Worm (Caenorhabditis elegans) whole organism, early embryonic: ENCODE results near the gene F11D5.6.

Experiments used
- F13C5.2 ChIP-seq: sonication (generic microtip); optimal IDR thresholded peaks from 2 replicates; lab custom pipeline; 2017; ENCODE audit warnings: mild to moderate bottlenecking, missing genetic modification characterization, inconsistent platforms, missing compliant biosample characterization
- ama-1 ChIP-seq: fragments of 150-350 bp; optimal IDR thresholded peaks from 2 replicates; lab custom pipeline; 2014
- flt-1 ChIP-seq: fragments of 200-800 bp; sonication (Bioruptor generic); IDR thresholded peaks from 2 replicates; pipeline ENCODE4 v1.3.6; 2022; ENCODE audit warnings: missing genetic modification characterization, missing compliant biosample characterization
- hmbx-1 ChIP-seq: sonication (generic microtip); optimal IDR thresholded peaks from 2 replicates; lab custom pipeline; 2016; ENCODE audit warnings: mild to moderate bottlenecking, missing genetic modification characterization, missing compliant biosample characterization
- hnd-1 ChIP-seq: sonication (generic microtip); optimal IDR thresholded peaks from 2 replicates; lab custom pipeline; 2016; ENCODE audit warnings: missing genetic modification characterization, missing compliant biosample characterization
- pes-1 ChIP-seq: fragments of 200-800 bp; sonication (Bioruptor generic); IDR thresholded peaks from 2 replicates; pipeline ENCODE4 v1.3.6; 2022; ENCODE audit warnings: missing genetic modification reagents, missing genetic modification characterization, missing compliant biosample characterization
- scrt-1 ChIP-seq: fragments of 200-800 bp; sonication (Bioruptor generic); IDR thresholded peaks from 2 replicates; pipeline ENCODE4 v1.3.6; 2022; ENCODE audit warnings: missing genetic modification characterization, missing compliant biosample characterization
- sea-1 ChIP-seq: fragments of 200-800 bp; sonication (Bioruptor generic); conservative IDR thresholded peaks from 2 replicates; pipeline ENCODE4 v1.3.6; 2022; ENCODE audit warnings: missing genetic modification characterization, missing compliant biosample characterization
- tra-4 ChIP-seq: sonication (generic microtip); optimal IDR thresholded peaks from 2 replicates; lab custom pipeline; 2017; ENCODE audit warnings: missing genetic modification characterization, missing compliant biosample characterization

DNA sequence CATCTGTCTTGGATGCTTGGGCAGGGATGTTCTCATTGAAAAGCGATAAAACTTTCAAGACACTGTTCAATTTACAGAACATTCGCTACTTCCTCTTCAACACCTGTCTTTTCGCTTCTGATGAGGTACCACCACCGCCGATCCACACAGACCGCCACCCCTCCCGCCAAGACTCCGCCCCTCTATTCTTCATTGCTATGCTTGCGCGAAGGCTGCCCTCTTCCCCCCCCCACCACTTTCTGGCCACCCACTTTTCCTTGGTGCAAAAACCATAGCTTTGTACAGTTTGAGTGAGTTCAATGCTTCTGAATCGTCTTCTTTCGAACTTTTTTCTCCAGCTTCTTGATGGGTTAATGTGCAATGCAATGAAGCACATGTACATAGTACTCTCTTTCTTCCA lies 12.1 kb downstream of the F11D5.6 start:
- TF ChIP-seq F13C5.2 (tag; lab: Kevin White, UChicago), result peak; percentile 21
- no peak for TF ChIP-seq ama-1 (lab: Kevin White, UChicago)
- TF ChIP-seq sea-1 (GFP tag; lab: Robert Waterston, UW), result no peak
- no peak for TF ChIP-seq flt-1 (GFP tag; lab: Robert Waterston, UW)
- TF ChIP-seq hmbx-1 (tag; lab: Kevin White, UChicago), result no peak
- TF ChIP-seq hnd-1, result no peak
- no peak for TF ChIP-seq pes-1 (GFP tag; lab: Robert Waterston, UW)
- no peak for TF ChIP-seq scrt-1 (GFP tag; lab: Robert Waterston, UW)
- no peak for TF ChIP-seq tra-4
